Fruit fly (Drosophila melanogaster): ENCODE measurements around the gene noc.

Gene noc

dm6 chr2L:14495506-14495983, 4.9 kb downstream of the noc start (continued):
- TF ChIP-seq CG31441 (GFP tag; IDR thresholded peaks at IDR 0.05) (no peak; the same call in 1 of the 2 replicates), CG6272 (GFP tag; IDR thresholded peaks at IDR 0.05) (no peak), so (GFP tag; IDR thresholded peaks at IDR 0.05) (no peak), dmrt99B (tag; optimal IDR thresholded peaks at IDR 0.05) (peak; percentile 5), phol (tag; optimal IDR thresholded peaks at IDR 0.05) (no peak), Elba2 (GFP tag; optimal IDR thresholded peaks at IDR 0.05) (no peak), pros (GFP tag; optimal IDR thresholded peaks at IDR 0.05) (no peak), BEAF-32 (GFP tag; optimal IDR thresholded peaks at IDR 0.05) (no peak), CG12391 (tag; optimal IDR thresholded peaks at IDR 0.05) (no peak), trh (GFP tag; optimal IDR thresholded peaks at IDR 0.05) (no peak), sna (GFP tag; IDR thresholded peaks at IDR 0.05; ENCODE audit: partially characterized antibody) (peak; percentile 61; the same call in 1 of the 2 replicates), nerfin-2 (GFP tag; IDR thresholded peaks at IDR 0.05; ENCODE audit: partially characterized antibody) (peak; percentile 70), CG15011 (GFP tag; optimal IDR thresholded peaks at IDR 0.05) (no peak), Stat92E (GFP tag; optimal IDR thresholded peaks at IDR 0.05) (no peak), stc (GFP tag; IDR thresholded peaks at IDR 0.05) (0 out of 2 replicates have a peak, but pooled peaks have one; percentile 23), croc (GFP tag; conservative IDR thresholded peaks at IDR 0.05) (no peak), fu2 (GFP tag; optimal IDR thresholded peaks at IDR 0.05) (no peak), CG12659 (GFP tag; optimal IDR thresholded peaks at IDR 0.05) (no peak), jigr1 (GFP tag; IDR thresholded peaks at IDR 0.05) (no peak), CG17912 (GFP tag; optimal IDR thresholded peaks at IDR 0.05) (peak; percentile 46), CG3281 (GFP tag; optimal IDR thresholded peaks at IDR 0.05) (no peak), CG12769 (tag; optimal IDR thresholded peaks at IDR 0.05) (peak; percentile 52), Dref (GFP tag; IDR thresholded peaks at IDR 0.05) (no peak), CG11504 (tag; optimal IDR thresholded peaks at IDR 0.05) (peak; percentile 21), CG11093 (GFP tag; IDR thresholded peaks at IDR 0.05) (no peak), nom (GFP tag; optimal IDR thresholded peaks at IDR 0.05) (no peak), CG14860 (GFP tag; IDR thresholded peaks at IDR 0.05; ENCODE audit: partially characterized antibody) (peak; percentile 79), dan (GFP tag; IDR thresholded peaks at IDR 0.05) (no peak), ranshi (GFP tag; IDR thresholded peaks at IDR 0.05) (no peak)

DNA sequence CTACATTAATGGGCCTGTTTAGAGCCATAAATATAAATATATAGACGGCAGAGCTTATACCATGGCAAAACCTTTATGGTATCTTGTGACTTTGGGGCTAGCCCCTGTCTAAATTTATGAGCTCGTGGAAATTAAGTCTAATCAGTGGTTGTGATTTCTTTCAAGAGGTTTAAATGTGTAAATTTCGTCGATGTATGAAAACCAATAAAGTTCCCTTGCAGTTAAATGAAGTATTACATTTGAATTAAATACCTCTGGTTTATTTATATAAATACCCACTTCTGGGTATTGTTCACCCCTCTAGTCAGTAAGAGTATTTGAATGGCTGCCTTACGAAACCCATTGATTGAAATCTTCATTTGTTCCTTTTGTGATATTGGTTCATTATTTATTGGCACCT, 5.7 kb downstream of the noc start:
- TF ChIP-seq CG4854 (GFP tag; optimal IDR thresholded peaks at IDR 0.05) (no peak), CG11247 (GFP tag; IDR thresholded peaks at IDR 0.05) (no peak), D19A (tag; optimal IDR thresholded peaks at IDR 0.05) (peak; percentile 55), gfzf (GFP tag; optimal IDR thresholded peaks at IDR 0.05) (no peak), Med (GFP tag) (peak; percentile 3), grn (GFP tag; optimal IDR thresholded peaks at IDR 0.05) (peak; percentile 47), CG8089 (GFP tag; optimal IDR thresholded peaks at IDR 0.05) (no peak), ems (GFP tag; optimal IDR thresholded peaks at IDR 0.05) (no peak), CG10147 (GFP tag; optimal IDR thresholded peaks at IDR 0.05) (peak; percentile 12), zfh1 (GFP tag; IDR thresholded peaks at IDR 0.05) (no peak), Neu2 (GFP tag; optimal IDR thresholded peaks at IDR 0.05; ENCODE audit: borderline replicate concordance) (no peak), CG8765 (GFP tag; IDR thresholded peaks at IDR 0.05) (no peak), CG15011 (GFP tag; optimal IDR thresholded peaks at IDR 0.05) (no peak), sens (GFP tag) (peak; percentile 53), luna (GFP tag; optimal IDR thresholded peaks at IDR 0.05) (no peak), CG9609 (GFP tag; optimal IDR thresholded peaks at IDR 0.05) (no peak), ftz-f1 (GFP tag; optimal IDR thresholded peaks at IDR 0.05) (no peak), inv (GFP tag; IDR thresholded peaks at IDR 0.05; ENCODE audit: partially characterized antibody) (no peak), Abd-B (GFP tag; optimal IDR thresholded peaks at IDR 0.05) (peak; percentile 30), exex (tag; optimal IDR thresholded peaks at IDR 0.05) (peak; percentile 52)

All from whole organism, embryonic.